Fruit fly (Drosophila melanogaster) whole organism, adult: ENCODE data around the gene CG34012.
"Not testable (repeated sequence)": the region's sequence is repeated elsewhere in the genome, so short reads cannot be mapped to it uniquely, and the experiment has no call there.

Experiments used
- CG12768 ChIP-seq: fragments of 200-800 bp; sonication (Bioruptor generic); optimal IDR thresholded peaks from 2 replicates; lab custom pipeline; 2017; ENCODE audit warnings: missing biosample characterization, missing genetic modification characterization, mild to moderate bottlenecking, moderate library complexity, missing genetic modification reagents
- CG1620 ChIP-seq: fragments of 200-800 bp; sonication (Bioruptor generic); optimal IDR thresholded peaks from 2 replicates; lab custom pipeline; 2016; ENCODE audit warnings: missing biosample characterization, missing genetic modification characterization
- CG5204 ChIP-seq: fragments of 200-800 bp; sonication (Bioruptor generic); optimal IDR thresholded peaks from 2 replicates; lab custom pipeline; 2016; ENCODE audit warnings: missing biosample characterization, missing genetic modification characterization
- Crg-1 ChIP-seq: fragments of 200-800 bp; sonication (Bioruptor generic); optimal IDR thresholded peaks from 2 replicates; lab custom pipeline; 2016; ENCODE audit warnings: missing biosample characterization, missing genetic modification characterization
- bab1 ChIP-seq: fragments of 200-800 bp; sonication (Bioruptor generic); optimal IDR thresholded peaks from 3 replicates; lab custom pipeline; 2019; ENCODE audit warnings: missing biosample characterization, mild to moderate bottlenecking, missing genetic modification characterization, moderate library complexity
- cic ChIP-seq: fragments of 200-800 bp; sonication (Bioruptor generic); optimal IDR thresholded peaks from 2 replicates; lab custom pipeline; 2017; ENCODE audit warnings: missing biosample characterization, mild to moderate bottlenecking, missing genetic modification characterization, moderate library complexity

DNA sequence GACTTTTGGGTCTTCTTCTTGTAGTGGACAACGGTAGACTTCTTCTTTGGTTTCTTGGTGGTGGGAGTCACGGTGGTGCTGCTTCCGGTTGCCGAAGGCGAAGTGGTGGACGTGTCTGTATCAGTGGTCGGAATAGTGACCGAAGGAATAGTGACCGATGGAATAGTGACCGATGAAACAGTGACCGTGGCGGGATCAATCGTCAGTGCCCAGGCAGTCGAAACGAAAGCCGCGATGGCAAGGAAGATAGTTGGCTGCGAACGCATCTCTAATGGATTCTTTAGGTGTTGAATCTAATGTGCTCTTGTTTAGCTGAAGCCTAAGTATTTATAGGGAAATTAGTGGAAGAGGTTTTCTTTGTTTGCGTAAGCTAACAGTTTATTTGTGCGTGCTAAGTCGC lies 22.8 kb upstream of the CG34012 start, which contains the start of gene CG32074:
- TF ChIP-seq bab1 (GFP tag; lab: Kevin White, UChicago); CG1620 (GFP tag; lab: Kevin White, UChicago); Crg-1 (GFP tag; lab: Kevin White, UChicago); CG5204 (GFP tag; lab: Kevin White, UChicago); CG12768; cic (GFP tag; lab: Kevin White, UChicago): not testable (repeated sequence)
